Fruit fly (Drosophila melanogaster) whole organism, embryonic: ENCODE results near the gene CG12290.

Experiments used
- ATbp ChIP-seq: fragments of 200-800 bp; sonication (Bioruptor generic); optimal IDR thresholded peaks from 2 replicates; lab custom pipeline; 2017; ENCODE audit warnings: missing biosample characterization, mild to moderate bottlenecking, missing genetic modification characterization, missing genetic modification reagents
- Adf1 ChIP-seq: fragments of 200-800 bp; sonication (Bioruptor generic); IDR thresholded peaks from 2 replicates; pipeline ENCODE4 v1.3.6; 2022; ENCODE audit warnings: missing biosample characterization, missing genetic modification characterization
- Atf6 ChIP-seq: fragments of 200-800 bp; sonication (Bioruptor generic); IDR thresholded peaks from 2 replicates; pipeline ENCODE4 v1.3.6; 2022; ENCODE audit warnings: missing biosample characterization, missing genetic modification characterization
- CG10209 ChIP-seq: fragments of 200-800 bp; sonication (Bioruptor generic); optimal IDR thresholded peaks from 3 replicates; lab custom pipeline; 2017; ENCODE audit warnings: missing biosample characterization, mild to moderate bottlenecking, missing genetic modification characterization, missing genetic modification reagents
- CG12769 ChIP-seq: fragments of 200-800 bp; sonication (Bioruptor generic); optimal IDR thresholded peaks from 2 replicates; lab custom pipeline; 2019; ENCODE audit warnings: missing biosample characterization, mild to moderate bottlenecking, missing genetic modification characterization, moderate library complexity
- CG16813 ChIP-seq: fragments of 200-800 bp; sonication (Bioruptor generic); IDR thresholded peaks from 3 replicates; pipeline ENCODE4 v1.3.6; 2022; ENCODE audit warnings: missing biosample characterization, missing genetic modification characterization; ENCODE audit not compliant: partially characterized antibody
- CG30403 ChIP-seq: fragments of 200-800 bp; sonication (Bioruptor generic); optimal IDR thresholded peaks from 3 replicates; lab custom pipeline; 2016; ENCODE audit warnings: missing biosample characterization, missing genetic modification characterization
- CG31224 ChIP-seq: fragments of 200-800 bp; sonication (Bioruptor generic); IDR thresholded peaks from 2 replicates; pipeline ENCODE4 v1.3.6; 2022; ENCODE audit warnings: missing biosample characterization, missing genetic modification characterization
- CG3281 ChIP-seq: fragments of 200-800 bp; sonication (Bioruptor generic); optimal IDR thresholded peaks from 3 replicates; lab custom pipeline; 2017; ENCODE audit warnings: missing biosample characterization, mild to moderate bottlenecking, missing genetic modification characterization
- CG34422 ChIP-seq: fragments of 200-800 bp; sonication (Bioruptor generic); IDR thresholded peaks from 3 replicates; pipeline ENCODE4 v1.3.6; 2022; ENCODE audit warnings: missing biosample characterization, missing genetic modification characterization
- CG42726 ChIP-seq: fragments of 200-800 bp; sonication (Bioruptor generic); IDR thresholded peaks from 2 replicates; pipeline ENCODE4 v1.3.6; 2022; ENCODE audit warnings: missing biosample characterization, missing genetic modification characterization; ENCODE audit not compliant: partially characterized antibody
- CG4424 ChIP-seq: fragments of 200-800 bp; sonication (Bioruptor generic); optimal IDR thresholded peaks from 3 replicates; lab custom pipeline; 2016; ENCODE audit warnings: missing biosample characterization, missing genetic modification characterization
- CG4730 ChIP-seq: fragments of 200-800 bp; sonication (Bioruptor generic); IDR thresholded peaks from 2 replicates; pipeline ENCODE4 v1.3.6; 2022; ENCODE audit warnings: missing biosample characterization, missing genetic modification characterization
- CG4820 ChIP-seq: fragments of 200-800 bp; sonication (Bioruptor generic); optimal IDR thresholded peaks from 3 replicates; lab custom pipeline; 2016; ENCODE audit warnings: missing biosample characterization, missing genetic modification characterization
- CG5180 ChIP-seq: fragments of 200-800 bp; sonication (Bioruptor generic); optimal IDR thresholded peaks from 3 replicates; lab custom pipeline; 2017; ENCODE audit warnings: missing biosample characterization, missing genetic modification characterization, mild to moderate bottlenecking, moderate library complexity, missing genetic modification reagents
- CG6683 ChIP-seq: fragments of 200-800 bp; sonication (Bioruptor generic); optimal IDR thresholded peaks from 2 replicates; lab custom pipeline; 2017; ENCODE audit warnings: missing biosample characterization, mild to moderate bottlenecking, missing genetic modification characterization, missing genetic modification reagents
- CG8290 ChIP-seq, 3 experiments: fragments of 200-800 bp; sonication (Bioruptor generic); optimal IDR thresholded peaks; 2 replicates each; lab custom pipeline; 2016 to 2019; ENCODE audit warnings: missing biosample characterization in 3 of 3, missing genetic modification characterization in 3 of 3, mild to moderate bottlenecking in 2 of 3, moderate library complexity in 1 of 3
- Dfd ChIP-seq, 2 experiments: fragments of >200 bp; optimal IDR thresholded peaks; 2 replicates each; lab custom pipeline; 2017; ENCODE audit warnings: missing biosample characterization in 2 of 2, missing genetic modification characterization in 2 of 2
- Dref ChIP-seq: fragments of 200-800 bp; sonication (Bioruptor generic); IDR thresholded peaks from 2 replicates; pipeline ENCODE4 v1.3.6; 2022; ENCODE audit warnings: missing biosample characterization, missing genetic modification characterization
- Drgx ChIP-seq: fragments of 200-800 bp; sonication (Bioruptor generic); IDR thresholded peaks from 2 replicates; pipeline ENCODE4 v1.3.6; 2022; ENCODE audit warnings: missing biosample characterization, missing genetic modification characterization
- Gug ChIP-seq: fragments of 200-800 bp; sonication (Bioruptor generic); IDR thresholded peaks from 4 replicates; pipeline ENCODE4 v1.3.6; 2022; ENCODE audit warnings: missing biosample characterization, missing genetic modification characterization
- Hmx ChIP-seq: fragments of 200-800 bp; sonication (Bioruptor generic); optimal IDR thresholded peaks from 2 replicates; lab custom pipeline; 2016; ENCODE audit warnings: missing biosample characterization, missing genetic modification characterization
- Max ChIP-seq: fragments of 200-800 bp; sonication (Bioruptor generic); optimal IDR thresholded peaks from 2 replicates; lab custom pipeline; 2016; ENCODE audit warnings: missing biosample characterization, mild to moderate bottlenecking, missing genetic modification characterization
- Mes4 ChIP-seq: fragments of 200-800 bp; sonication (Bioruptor generic); optimal IDR thresholded peaks from 2 replicates; lab custom pipeline; 2016; ENCODE audit warnings: missing biosample characterization, missing genetic modification characterization
- NC2β ChIP-seq: fragments of 200-800 bp; sonication (Bioruptor generic); optimal IDR thresholded peaks from 2 replicates; lab custom pipeline; 2016; ENCODE audit warnings: missing biosample characterization, missing genetic modification characterization
- Poxn ChIP-seq: fragments of 200-800 bp; sonication (Bioruptor generic); IDR thresholded peaks from 2 replicates; pipeline ENCODE4 v1.3.6; 2022; ENCODE audit warnings: missing biosample characterization, missing genetic modification characterization
- Ravus ChIP-seq: fragments of 200-800 bp; sonication (Bioruptor generic); IDR thresholded peaks from 2 replicates; pipeline ENCODE4 v1.3.6; 2022; ENCODE audit warnings: missing biosample characterization, missing genetic modification characterization
- Sry-δ ChIP-seq: fragments of 200-800 bp; sonication (Bioruptor generic); optimal IDR thresholded peaks from 2 replicates; lab custom pipeline; 2016; ENCODE audit warnings: missing biosample characterization, missing genetic modification characterization
- Taf1 ChIP-seq: fragments of 200-800 bp; sonication (Bioruptor generic); IDR thresholded peaks from 2 replicates; pipeline ENCODE4 v1.3.6; 2022; ENCODE audit warnings: missing biosample characterization, missing genetic modification characterization
- al ChIP-seq: fragments of 200-800 bp; sonication (Bioruptor generic); IDR thresholded peaks from 2 replicates; pipeline ENCODE4 v1.3.6; 2022; ENCODE audit warnings: missing biosample characterization, missing genetic modification characterization
- ap ChIP-seq: fragments of 200-800 bp; sonication (Bioruptor generic); IDR thresholded peaks from 2 replicates; pipeline ENCODE4 v1.3.6; 2022; ENCODE audit warnings: missing biosample characterization, missing genetic modification characterization
- dimm ChIP-seq: fragments of 200-800 bp; sonication (Bioruptor generic); IDR thresholded peaks from 2 replicates; pipeline ENCODE4 v1.3.6; 2022; ENCODE audit warnings: missing biosample characterization, missing genetic modification characterization
- dysf ChIP-seq: fragments of 200-800 bp; sonication (Bioruptor generic); IDR thresholded peaks from 3 replicates; pipeline ENCODE4 v1.3.6; 2022; ENCODE audit warnings: missing biosample characterization, missing genetic modification characterization
- eyg ChIP-seq: fragments of 200-800 bp; sonication (Bioruptor generic); optimal IDR thresholded peaks from 3 replicates; lab custom pipeline; 2016; ENCODE audit warnings: missing biosample characterization, missing genetic modification characterization
- fru ChIP-seq: fragments of >200 bp; optimal IDR thresholded peaks from 2 replicates; lab custom pipeline; 2017
- grn ChIP-seq: fragments of 200-800 bp; sonication (Bioruptor generic); optimal IDR thresholded peaks from 3 replicates; lab custom pipeline; 2017; ENCODE audit warnings: missing biosample characterization, missing genetic modification characterization
- gt ChIP-seq: fragments of 200-800 bp; sonication (Bioruptor generic); IDR thresholded peaks from 2 replicates; pipeline ENCODE4 v1.3.6; 2022; ENCODE audit warnings: missing biosample characterization, missing genetic modification characterization
- her ChIP-seq: fragments of 200-800 bp; sonication (Bioruptor generic); optimal IDR thresholded peaks from 2 replicates; lab custom pipeline; 2016; ENCODE audit warnings: missing biosample characterization, missing genetic modification characterization
- hth ChIP-seq: fragments of >200 bp; optimal IDR thresholded peaks from 2 replicates; lab custom pipeline; 2017; ENCODE audit warnings: inconsistent platforms
- nau ChIP-seq: fragments of 200-800 bp; sonication (Bioruptor generic); optimal IDR thresholded peaks from 3 replicates; lab custom pipeline; 2017; ENCODE audit warnings: missing biosample characterization, mild to moderate bottlenecking, missing genetic modification characterization, missing genetic modification reagents
- pb ChIP-seq: fragments of 200-800 bp; sonication (Bioruptor generic); optimal IDR thresholded peaks from 3 replicates; lab custom pipeline; 2016; ENCODE audit warnings: missing biosample characterization, missing genetic modification characterization
- repo ChIP-seq: fragments of 200-800 bp; sonication (Bioruptor generic); optimal IDR thresholded peaks from 2 replicates; lab custom pipeline; 2016; ENCODE audit warnings: missing biosample characterization, missing genetic modification characterization
- rib ChIP-seq: fragments of 200-800 bp; sonication (Bioruptor generic); IDR thresholded peaks from 2 replicates; pipeline ENCODE4 v1.3.6; 2022; ENCODE audit warnings: missing biosample characterization, missing genetic modification characterization
- sens-2 ChIP-seq: fragments of 200-800 bp; sonication (Bioruptor generic); IDR thresholded peaks from 2 replicates; pipeline ENCODE4 v1.3.6; 2022; ENCODE audit warnings: missing biosample characterization, missing genetic modification characterization
- sim ChIP-seq: fragments of 200-800 bp; sonication (Bioruptor generic); IDR thresholded peaks from 2 replicates; pipeline ENCODE4 v1.3.6; 2022; ENCODE audit warnings: missing biosample characterization, missing genetic modification characterization
- tgo ChIP-seq: fragments of 200-800 bp; sonication (Bioruptor generic); IDR thresholded peaks from 3 replicates; pipeline ENCODE4 v1.3.6; 2022; ENCODE audit warnings: missing biosample characterization, missing genetic modification characterization
- tio ChIP-seq: fragments of 200-800 bp; sonication (Bioruptor generic); optimal IDR thresholded peaks from 2 replicates; lab custom pipeline; 2017; ENCODE audit warnings: missing biosample characterization, missing genetic modification characterization, inconsistent platforms
- twi ChIP-seq: fragments of 200-800 bp; optimal IDR thresholded peaks from 2 replicates; lab custom pipeline; 2019; ENCODE audit warnings: missing biosample characterization, mild to moderate bottlenecking, missing genetic modification characterization, moderate library complexity
- usp ChIP-seq: fragments of >200 bp; optimal IDR thresholded peaks from 2 replicates; lab custom pipeline; 2017; ENCODE audit warnings: missing biosample characterization, missing genetic modification characterization
- yki ChIP-seq: fragments of >200 bp; optimal IDR thresholded peaks from 3 replicates; lab custom pipeline; 2018
- zf30C ChIP-seq: fragments of 200-800 bp; sonication (Bioruptor generic); optimal IDR thresholded peaks from 3 replicates; lab custom pipeline; 2018; ENCODE audit warnings: missing biosample characterization, mild to moderate bottlenecking, missing genetic modification characterization

Gene CG12290

dm6 chr3R:26188708-26189107 lies 41.3 kb upstream of the CG12290 start, which contains the start of gene CG6073 (continued):
- TF ChIP-seq Sry-δ (GFP tag; lab: Kevin White, UChicago) (peak; percentile 62), ap (GFP tag; lab: Robert Waterston, UW) (no peak), eyg (GFP tag; lab: Kevin White, UChicago) (no peak), hth (no peak), dimm (GFP tag; lab: Robert Waterston, UW) (no peak), Adf1 (GFP tag; lab: Robert Waterston, UW) (peak; percentile 33), CG6683 (no peak), ATbp (GFP tag; lab: Kevin White, UChicago) (no peak), CG4730 (no peak), nau (GFP tag; lab: Kevin White, UChicago) (no peak), sens-2 (GFP tag; lab: Robert Waterston, UW) (no peak), her (GFP tag; lab: Kevin White, UChicago) (peak; percentile 29), gt (GFP tag; lab: Robert Waterston, UW) (no peak), Hmx (GFP tag; lab: Kevin White, UChicago) (no peak), CG10209 (GFP tag; lab: Kevin White, UChicago) (peak; percentile 20), zf30C (GFP tag; lab: Kevin White, UChicago) (no peak), Drgx (GFP tag; lab: Robert Waterston, UW) (0 out of 2 replicates have a peak, but pooled peaks have one; percentile 23), CG34422 (peak; percentile 86), tio (GFP tag; lab: Kevin White, UChicago) (no peak), fru (lab: Kevin White, UChicago) (no peak), rib (GFP tag; lab: Robert Waterston, UW) (no peak), Max (GFP tag; lab: Kevin White, UChicago) (peak; percentile 89), Dref (GFP tag; lab: Robert Waterston, UW) (peak; percentile 62), CG30403 (GFP tag; lab: Kevin White, UChicago) (peak; percentile 57), CG4820 (peak; percentile 58), CG5180 (GFP tag; lab: Kevin White, UChicago) (no peak), twi (no peak), Ravus (GFP tag; lab: Robert Waterston, UW) (no peak), dysf (peak; percentile 49; the same call in 2 of the 3 replicates), CG42726 (GFP tag; lab: Robert Waterston, UW) (peak; percentile 60; the same call in 1 of the 2 replicates), NC2β (GFP tag; lab: Kevin White, UChicago) (peak; percentile 58), CG31224 (GFP tag; lab: Robert Waterston, UW) (no peak), grn (GFP tag; lab: Kevin White, UChicago) (no peak), repo (GFP tag; lab: Kevin White, UChicago) (peak; percentile 39), Atf6 (GFP tag; lab: Robert Waterston, UW) (no peak), CG3281 (GFP tag; lab: Kevin White, UChicago) (peak; percentile 12), al (GFP tag; lab: Robert Waterston, UW) (peak; percentile 47; the same call in 1 of the 2 replicates), Mes4 (GFP tag; lab: Kevin White, UChicago) (peak; percentile 15), yki (lab: Kevin White, UChicago) (peak; percentile 12), CG16813 (peak; percentile 43; the same call in 2 of the 3 replicates), tgo (GFP tag; lab: Robert Waterston, UW) (peak; percentile 31; the same call in 1 of the 3 replicates), Poxn (GFP tag; lab: Robert Waterston, UW) (no peak), sim (GFP tag; lab: Robert Waterston, UW) (no peak), CG8290 (GFP tag; optimal IDR thresholded peaks at IDR 0.05; lab: Kevin White, UChicago) (no peak), CG8290 (tag; optimal IDR thresholded peaks at IDR 0.05; lab: Kevin White, UChicago) (peak in 1 of 2 experiments; percentile 91), Dfd (GFP tag; optimal IDR thresholded peaks at IDR 0.05; lab: Kevin White, UChicago) (no peak), CG12769 (peak; percentile 82), Gug (GFP tag; lab: Robert Waterston, UW) (peak; percentile 52; the same call in 2 of the 4 replicates), CG4424 (GFP tag; lab: Kevin White, UChicago) (peak; percentile 31), pb (no peak), Taf1 (no peak), usp (GFP tag; lab: Kevin White, UChicago) (no peak)
